Fruit fly (Drosophila melanogaster): ENCODE measurements around the gene CG7044.

CG7044 gene

dm6 chr3R:21064000-21064924 is 37.3 kb downstream of the CG7044 start, which contains the start of gene Cortactin (continued):
- TF ChIP-seq vnd (GFP tag; IDR thresholded peaks at IDR 0.05; ENCODE audit: partially characterized antibody) (peak; percentile 82), CG1024 (GFP tag; IDR thresholded peaks at IDR 0.05) (no peak), nom (GFP tag; optimal IDR thresholded peaks at IDR 0.05) (peak; percentile 18), CG10654 (GFP tag; optimal IDR thresholded peaks at IDR 0.05) (no peak), CG8924 (tag; optimal IDR thresholded peaks at IDR 0.05) (no peak), ind (GFP tag; optimal IDR thresholded peaks at IDR 0.05) (no peak), Lim3 (GFP tag; IDR thresholded peaks at IDR 0.05) (no peak), Mes4 (GFP tag; optimal IDR thresholded peaks at IDR 0.05) (no peak), dimm (GFP tag; IDR thresholded peaks at IDR 0.05) (no peak), Elba2 (GFP tag; optimal IDR thresholded peaks at IDR 0.05) (no peak), CG10274 (GFP tag; optimal IDR thresholded peaks at IDR 0.05) (no peak), inv (GFP tag; IDR thresholded peaks at IDR 0.05; ENCODE audit: partially characterized antibody) (peak; percentile 83), CG2202 (tag; optimal IDR thresholded peaks at IDR 0.05) (no peak), ERR (GFP tag; optimal IDR thresholded peaks at IDR 0.05) (no peak), CG18599 (GFP tag; optimal IDR thresholded peaks at IDR 0.05) (no peak), fd3F (GFP tag; optimal IDR thresholded peaks at IDR 0.05) (no peak), HLH4C (GFP tag; IDR thresholded peaks at IDR 0.05; ENCODE audit: partially characterized antibody) (peak; percentile 92), CG18764 (GFP tag; optimal IDR thresholded peaks at IDR 0.05) (no peak), Awh (GFP tag; IDR thresholded peaks at IDR 0.05) (no peak), zen (tag; optimal IDR thresholded peaks at IDR 0.05) (peak; percentile 23), CG12104 (GFP tag; optimal IDR thresholded peaks at IDR 0.05) (no peak), aop (GFP tag; IDR thresholded peaks at IDR 0.05) (no peak; the same call in 1 of the 2 replicates), trh (GFP tag; optimal IDR thresholded peaks at IDR 0.05) (no peak), insv (GFP tag; optimal IDR thresholded peaks at IDR 0.05) (no peak), CG17829 (tag; optimal IDR thresholded peaks at IDR 0.05) (peak; percentile 10), pnt (GFP tag; optimal IDR thresholded peaks at IDR 0.05) (no peak), CG15479 (GFP tag; optimal IDR thresholded peaks at IDR 0.05) (no peak), CG1792 (GFP tag; optimal IDR thresholded peaks at IDR 0.05) (no peak), gcm2 (GFP tag; optimal IDR thresholded peaks at IDR 0.05) (no peak), repo (GFP tag; optimal IDR thresholded peaks at IDR 0.05) (no peak), h (optimal IDR thresholded peaks at IDR 0.05) (no peak), Drgx (GFP tag; IDR thresholded peaks at IDR 0.05) (no peak), eyg (GFP tag; optimal IDR thresholded peaks at IDR 0.05) (no peak), Dad (GFP tag; optimal IDR thresholded peaks at IDR 0.05) (no peak), CG3407 (GFP tag; optimal IDR thresholded peaks at IDR 0.05) (no peak), sisA (GFP tag; IDR thresholded peaks at IDR 0.05) (no peak), NK7.1 (GFP tag; optimal IDR thresholded peaks at IDR 0.05) (no peak), ewg (GFP tag; optimal IDR thresholded peaks at IDR 0.05) (no peak), sd (tag; optimal IDR thresholded peaks at IDR 0.05) (no peak), sc (optimal IDR thresholded peaks at IDR 0.05) (no peak), sc (GFP tag; optimal IDR thresholded peaks at IDR 0.05) (no peak), Pdp1 (GFP tag; optimal IDR thresholded peaks at IDR 0.05) (peak in 1 of 2 experiments; percentile 85), sna (GFP tag; IDR thresholded peaks at IDR 0.05; ENCODE audit: partially characterized antibody) (peak; percentile 89), Opbp (GFP tag; IDR thresholded peaks at IDR 0.05; ENCODE audit: partially characterized antibody) (peak; percentile 92), CG8765 (GFP tag; IDR thresholded peaks at IDR 0.05) (no peak), CG18619 (GFP tag; optimal IDR thresholded peaks at IDR 0.05) (no peak), jigr1 (GFP tag; IDR thresholded peaks at IDR 0.05) (no peak), Scr (GFP tag; IDR thresholded peaks at IDR 0.05; ENCODE audit: partially characterized antibody) (peak; percentile 87), CG13123 (GFP tag; optimal IDR thresholded peaks at IDR 0.05) (no peak), jumu (GFP tag; optimal IDR thresholded peaks at IDR 0.05) (no peak)
